Fruit fly (Drosophila melanogaster) whole organism, wandering third instar larva: ENCODE results near the gene Spn31A.

Experiments used
- h ChIP-seq: fragments of 200-800 bp; sonication (Bioruptor generic); optimal IDR thresholded peaks from 3 replicates; lab custom pipeline; 2016; ENCODE audit warnings: missing biosample characterization, mild to moderate bottlenecking, missing genetic modification characterization
- lola ChIP-seq: fragments of >200 bp; optimal IDR thresholded peaks from 2 replicates; lab custom pipeline; 2017; ENCODE audit warnings: missing biosample characterization, missing genetic modification characterization

DNA sequence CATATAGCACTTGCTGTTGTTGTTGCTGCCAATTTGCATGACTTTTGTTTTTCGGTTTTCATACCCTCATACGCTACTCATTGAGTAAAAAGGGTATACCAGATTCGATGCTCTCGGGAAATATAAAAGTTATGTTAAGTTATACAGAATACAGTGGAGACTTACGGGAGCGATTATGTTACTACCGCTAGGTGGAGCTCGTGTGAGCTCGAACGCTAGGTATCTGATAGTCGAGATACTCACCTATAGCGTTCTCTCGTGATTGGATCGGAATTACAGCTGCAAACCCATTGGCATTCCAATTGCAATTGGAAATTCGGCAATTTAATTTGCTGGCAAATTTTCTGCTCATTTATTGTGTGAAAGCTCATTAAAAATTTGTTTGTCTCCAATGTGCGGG, 27.2 kb upstream of the Spn31A start:
- TF ChIP-seq h (GFP tag; lab: Kevin White, UChicago) (no peak), lola (GFP tag; lab: Kevin White, UChicago) (no peak)
